Worm (Caenorhabditis elegans): ENCODE data around the gene vit-6.

vit-6 gene

DNA sequence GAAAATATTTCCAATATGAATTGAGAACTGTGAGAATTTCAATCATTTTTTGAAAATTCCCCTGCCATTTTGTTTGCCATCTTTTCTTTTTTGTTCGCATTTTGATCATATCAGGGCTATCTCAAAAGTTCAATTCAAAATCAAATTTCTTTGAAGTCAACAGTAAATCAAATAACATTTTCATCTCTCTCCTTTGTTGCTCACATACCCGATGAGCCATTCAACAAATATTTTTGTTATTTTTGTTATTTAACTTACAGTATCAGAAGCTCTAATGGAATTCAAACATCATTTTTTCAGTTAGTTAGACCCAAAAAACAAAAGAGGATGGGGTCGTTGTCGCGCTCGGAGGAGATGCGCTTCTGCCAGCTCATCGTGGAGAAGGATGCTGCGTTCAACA lies 42.7 kb downstream of the vit-6 start, which contains the start of gene vha-5:
Gene vha-5 (plus strand): TSS at position 301 of the 400 bp plus-strand sequence.
- TF ChIP-seq F33H1.4 (GFP tag; IDR thresholded peaks at IDR 0.05) (no peak), ztf-28 (GFP tag; IDR thresholded peaks at IDR 0.05) (no peak), egl-44 (GFP tag; IDR thresholded peaks at IDR 0.05) (no peak), D2030.7 (GFP tag; IDR thresholded peaks at IDR 0.05) (no peak), ceh-40 (GFP tag; IDR thresholded peaks at IDR 0.05) (no peak), B0035.1 (tag; optimal IDR thresholded peaks at IDR 0.05) (no peak), nhr-27 (tag; optimal IDR thresholded peaks at IDR 0.05) (no peak), Y67H2A.10 (GFP tag; conservative IDR thresholded peaks at IDR 0.05) (no peak), ceh-79 (tag; optimal IDR thresholded peaks at IDR 0.05) (no peak)

DNA sequence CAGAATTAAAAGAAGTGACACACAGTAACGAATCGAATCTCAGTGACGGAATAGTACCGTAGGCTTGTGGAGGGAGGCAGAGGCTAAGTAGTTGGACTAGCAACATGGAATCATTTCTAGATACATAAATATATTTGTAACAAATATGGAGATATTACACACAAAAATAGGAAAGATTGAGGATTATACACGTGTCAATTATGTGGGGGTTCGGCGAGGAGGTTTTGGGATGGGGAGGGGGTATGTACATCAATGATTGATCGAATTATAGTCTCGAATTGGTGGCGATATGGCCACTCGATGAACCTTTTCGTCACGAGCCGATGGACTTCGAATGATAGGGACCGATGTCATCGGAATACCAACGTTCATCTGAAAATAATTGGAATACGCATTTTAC lies 46.5 kb downstream of the vit-6 start:
- no peak for TF ChIP-seq bed-1 (GFP tag; IDR thresholded peaks at IDR 0.05)
- peak; percentile 59 for TF ChIP-seq repo-1 (tag; optimal IDR thresholded peaks at IDR 0.05)

DNA sequence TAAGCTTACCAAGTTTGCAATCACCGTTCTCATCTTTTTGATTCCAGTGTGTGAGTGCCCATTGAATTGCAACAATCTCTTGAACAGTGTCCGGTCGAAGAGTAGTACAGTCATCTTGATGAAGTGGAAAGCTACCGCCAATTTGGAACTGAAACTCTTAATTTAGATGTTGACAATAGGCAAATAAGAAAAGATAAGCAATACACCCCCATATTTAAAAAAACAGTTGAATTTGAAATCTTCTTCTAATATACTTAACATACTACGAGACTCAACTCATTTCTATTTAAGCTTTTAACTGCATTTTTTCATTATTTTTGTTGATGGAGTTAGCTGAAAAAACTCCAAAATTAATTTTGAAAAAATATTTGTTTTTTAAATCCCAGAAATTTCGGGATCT lies 51.1 kb downstream of the vit-6 start:
- no peak for TF ChIP-seq nfya-1 (tag; optimal IDR thresholded peaks at IDR 0.05; ENCODE audit: borderline replicate concordance, insufficient read depth)
- no peak for TF ChIP-seq lsl-1 (GFP tag; optimal IDR thresholded peaks at IDR 0.05)
- no peak for TF ChIP-seq repo-1 (tag; optimal IDR thresholded peaks at IDR 0.05)

DNA sequence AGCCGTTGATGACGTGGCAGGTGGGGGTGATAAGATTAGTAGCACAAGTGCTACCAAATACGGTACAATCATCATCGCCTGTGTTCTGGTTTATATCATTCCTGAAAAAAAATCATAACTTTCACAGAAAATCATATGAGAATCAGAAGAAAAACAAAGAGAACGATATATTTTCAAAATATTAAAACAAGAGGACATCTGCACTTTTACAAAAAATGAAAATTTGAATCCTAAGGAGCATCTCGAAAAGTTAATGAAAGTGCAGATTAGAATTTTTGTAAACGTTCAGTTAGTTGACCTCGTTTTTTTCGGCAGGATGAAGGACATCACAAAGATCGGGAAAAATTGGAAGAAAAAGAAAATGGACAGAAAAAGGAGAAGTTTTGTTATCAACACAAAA lies 51.9 kb downstream of the vit-6 start, which contains the start of gene F35H10.10:
Gene F35H10.10 (minus strand): TSS at position 101 of the 400 bp plus-strand sequence.
- no peak for TF ChIP-seq nhr-27 (tag; optimal IDR thresholded peaks at IDR 0.05)
- TF ChIP-seq pbrm-1 (GFP tag; IDR thresholded peaks at IDR 0.05): no peak
- no peak for TF ChIP-seq ceh-91 (GFP tag; IDR thresholded peaks at IDR 0.05)
- TF ChIP-seq hmg-20 (GFP tag; IDR thresholded peaks at IDR 0.05): no peak
- no peak for TF ChIP-seq ztf-28 (GFP tag; IDR thresholded peaks at IDR 0.05)
- TF ChIP-seq egl-44 (GFP tag; IDR thresholded peaks at IDR 0.05): no peak
- TF ChIP-seq bed-1 (GFP tag; IDR thresholded peaks at IDR 0.05): no peak
- no peak for TF ChIP-seq sptf-2 (GFP tag; optimal IDR thresholded peaks at IDR 0.05)
- no peak for TF ChIP-seq T26A5.8 (tag; optimal IDR thresholded peaks at IDR 0.05)
- no peak for TF ChIP-seq T07F8.4 (tag; optimal IDR thresholded peaks at IDR 0.05)
- TF ChIP-seq madf-10 (tag; optimal IDR thresholded peaks at IDR 0.05): no peak
- TF ChIP-seq snpc-1.3 (tag; optimal IDR thresholded peaks at IDR 0.05; ENCODE audit: insufficient read depth): no peak

All from whole organism, young adult.